Worm (Caenorhabditis elegans) whole organism, L4 larva: ENCODE measurements around the gene F16G10.3.

Source experiments
- Y75B8A.6 ChIP-seq: fragments of 200-800 bp; sonication (Bioruptor generic); IDR thresholded peaks from 2 replicates; pipeline ENCODE4 v1.3.6; 2022; ENCODE audit warnings: missing genetic modification reagents, missing genetic modification characterization, missing compliant biosample characterization
- dpl-1 ChIP-seq: fragments of 150-350 bp; optimal IDR thresholded peaks from 2 replicates; lab custom pipeline; 2014; ENCODE audit warnings: missing biosample characterization, missing genetic modification reagents, missing genetic modification characterization

DNA sequence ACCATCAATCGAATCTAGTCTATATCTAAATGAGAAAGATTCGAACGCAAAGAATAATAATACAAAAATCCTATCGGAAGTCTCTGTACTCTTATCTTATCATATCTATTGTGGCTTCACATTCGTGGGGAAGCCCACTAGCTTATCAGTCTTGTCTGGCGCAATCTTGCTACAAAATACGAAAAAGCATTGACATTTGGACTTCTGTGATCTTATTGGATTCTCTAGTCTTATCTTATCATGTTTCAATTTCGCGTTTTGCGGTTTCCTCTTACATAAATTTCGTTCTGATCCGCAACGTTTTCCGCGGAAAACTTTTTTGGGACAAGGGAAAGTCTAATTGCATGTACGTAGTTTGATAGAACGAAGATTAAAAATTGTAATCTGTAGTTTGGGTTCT is 27.6 kb downstream of the F16G10.3 start:
- TF ChIP-seq Y75B8A.6 (GFP tag; lab: Robert Waterston, UW) (no peak), dpl-1 (GFP tag; lab: Kevin White, UChicago) (no peak)
